Fruit fly (Drosophila melanogaster): Measurements from ENCODE around the gene CG32277.

DNA sequence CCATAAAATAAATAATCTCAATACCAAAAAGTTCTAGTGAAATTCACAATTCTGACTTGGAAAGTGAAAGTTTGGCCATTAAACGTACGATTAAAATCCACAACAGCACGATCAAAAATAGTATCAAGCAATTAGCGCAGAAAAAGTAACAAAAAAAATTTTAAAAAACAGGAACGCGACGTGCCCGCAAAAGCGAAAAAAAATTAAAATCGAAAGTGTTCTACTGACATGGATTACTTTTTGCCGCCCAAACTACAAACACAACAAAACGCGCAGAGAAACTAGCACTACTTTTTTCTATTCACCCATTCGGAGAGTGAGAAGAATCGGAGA, 44.4 kb upstream of the CG32277 start:
- no peak for TF ChIP-seq CG15710 (tag; optimal IDR thresholded peaks at IDR 0.05)
- TF ChIP-seq CG8159 (tag; optimal IDR thresholded peaks at IDR 0.05), result no peak
- TF ChIP-seq fd96Ca (GFP tag; IDR thresholded peaks at IDR 0.05), result no peak
- TF ChIP-seq CG12605 (GFP tag; IDR thresholded peaks at IDR 0.05), result no peak
- no peak for TF ChIP-seq D1 (tag; optimal IDR thresholded peaks at IDR 0.05)
- TF ChIP-seq rn (GFP tag; IDR thresholded peaks at IDR 0.05), result no peak

Data from whole organism, pupa.